Worm (Caenorhabditis elegans) whole organism, early embryonic: Measurements from ENCODE around the gene M199.9.
"Not testable (repeated sequence)": the region's sequence is repeated elsewhere in the genome, so short reads cannot be mapped to it uniquely, and the experiment has no call there.

Experiments
- B0310.2 ChIP-seq: sonication (generic microtip); optimal IDR thresholded peaks from 2 replicates; lab custom pipeline; 2016; ENCODE audit warnings: mild to moderate bottlenecking, missing genetic modification characterization, missing compliant biosample characterization
- F13C5.2 ChIP-seq: sonication (generic microtip); optimal IDR thresholded peaks from 2 replicates; lab custom pipeline; 2017; ENCODE audit warnings: mild to moderate bottlenecking, missing genetic modification characterization, inconsistent platforms, missing compliant biosample characterization
- aly-1 ChIP-seq: sonication (generic microtip); optimal IDR thresholded peaks from 2 replicates; lab custom pipeline; 2016; ENCODE audit warnings: missing genetic modification characterization, missing compliant biosample characterization
- ama-1 ChIP-seq: fragments of 150-350 bp; optimal IDR thresholded peaks from 2 replicates; lab custom pipeline; 2014
- ceh-13 ChIP-seq: fragments of 200-800 bp; sonication (Bioruptor generic); optimal IDR thresholded peaks from 2 replicates; lab custom pipeline; 2018; ENCODE audit warnings: mild to moderate bottlenecking, missing genetic modification characterization, missing compliant biosample characterization
- ceh-36 ChIP-seq: sonication (generic microtip); optimal IDR thresholded peaks from 2 replicates; lab custom pipeline; 2016; ENCODE audit warnings: missing genetic modification characterization, inconsistent platforms, missing compliant biosample characterization
- ets-7 ChIP-seq: sonication (generic microtip); optimal IDR thresholded peaks from 2 replicates; lab custom pipeline; 2016; ENCODE audit warnings: missing genotype, missing genetic modification characterization, missing compliant biosample characterization
- flt-1 ChIP-seq: fragments of 200-800 bp; sonication (Bioruptor generic); IDR thresholded peaks from 2 replicates; pipeline ENCODE4 v1.3.6; 2022; ENCODE audit warnings: missing genetic modification characterization, missing compliant biosample characterization
- hmbx-1 ChIP-seq: sonication (generic microtip); optimal IDR thresholded peaks from 2 replicates; lab custom pipeline; 2016; ENCODE audit warnings: mild to moderate bottlenecking, missing genetic modification characterization, missing compliant biosample characterization
- hmg-4 ChIP-seq: fragments of 200-800 bp; sonication (Bioruptor generic); optimal IDR thresholded peaks from 2 replicates; lab custom pipeline; 2018; ENCODE audit warnings: mild to moderate bottlenecking, missing genetic modification characterization, missing compliant biosample characterization
- hnd-1 ChIP-seq: sonication (generic microtip); optimal IDR thresholded peaks from 2 replicates; lab custom pipeline; 2016; ENCODE audit warnings: missing genetic modification characterization, missing compliant biosample characterization
- pes-1 ChIP-seq: fragments of 200-800 bp; sonication (Bioruptor generic); IDR thresholded peaks from 2 replicates; pipeline ENCODE4 v1.3.6; 2022; ENCODE audit warnings: missing genetic modification reagents, missing genetic modification characterization, missing compliant biosample characterization
- scrt-1 ChIP-seq: fragments of 200-800 bp; sonication (Bioruptor generic); IDR thresholded peaks from 2 replicates; pipeline ENCODE4 v1.3.6; 2022; ENCODE audit warnings: missing genetic modification characterization, missing compliant biosample characterization
- sea-1 ChIP-seq: fragments of 200-800 bp; sonication (Bioruptor generic); conservative IDR thresholded peaks from 2 replicates; pipeline ENCODE4 v1.3.6; 2022; ENCODE audit warnings: missing genetic modification characterization, missing compliant biosample characterization
- tbx-11 ChIP-seq: fragments of 200-800 bp; sonication (Bioruptor generic); IDR thresholded peaks from 2 replicates; pipeline ENCODE4 v1.3.6; 2022; ENCODE audit warnings: missing genetic modification characterization, missing compliant biosample characterization
- tbx-37 ChIP-seq: fragments of 200-800 bp; sonication (Bioruptor generic); conservative IDR thresholded peaks from 2 replicates; pipeline ENCODE4 v1.3.6; 2022; ENCODE audit warnings: missing genetic modification reagents, missing genetic modification characterization, missing compliant biosample characterization
- tra-4 ChIP-seq: sonication (generic microtip); optimal IDR thresholded peaks from 2 replicates; lab custom pipeline; 2017; ENCODE audit warnings: missing genetic modification characterization, missing compliant biosample characterization

M199.9 gene

ce11 chrIV:15127731-15128130, at the start of gene M199.9:
M199.9 (minus strand) TSS chrIV:15127831.
- TF ChIP-seq F13C5.2 (tag; lab: Kevin White, UChicago): no peak
- no peak for TF ChIP-seq sea-1 (GFP tag; lab: Robert Waterston, UW)
- no peak for TF ChIP-seq ceh-36 (tag; lab: Kevin White, UChicago)
- TF ChIP-seq ceh-13: no peak
- no peak for TF ChIP-seq hnd-1 (tag; lab: Kevin White, UChicago)
- TF ChIP-seq ets-7 (tag; lab: Kevin White, UChicago): no peak
- TF ChIP-seq tbx-37: no peak
- no peak for TF ChIP-seq aly-1 (tag; lab: Kevin White, UChicago)
- TF ChIP-seq flt-1 (GFP tag; lab: Robert Waterston, UW): no peak
- no peak for TF ChIP-seq pes-1

- no peak for TF ChIP-seq hnd-1 (tag; lab: Kevin White, UChicago)
- TF ChIP-seq tbx-37: no peak
- no peak for TF ChIP-seq ets-7 (tag; lab: Kevin White, UChicago)
- no peak for TF ChIP-seq ceh-36 (tag; lab: Kevin White, UChicago)
- TF ChIP-seq B0310.2 (tag; lab: Kevin White, UChicago): no peak
- TF ChIP-seq tra-4 (tag; lab: Kevin White, UChicago): no peak
- no peak for TF ChIP-seq hmg-4 (GFP tag; lab: Kevin White, UChicago)
- no peak for TF ChIP-seq pes-1
- no peak for TF ChIP-seq ama-1
- no peak for TF ChIP-seq flt-1 (GFP tag; lab: Robert Waterston, UW)
- TF ChIP-seq F13C5.2 (tag; lab: Kevin White, UChicago): no peak
- TF ChIP-seq tbx-11 (GFP tag; lab: Robert Waterston, UW): no peak
- TF ChIP-seq scrt-1 (GFP tag; lab: Robert Waterston, UW): no peak
- no peak for TF ChIP-seq sea-1 (GFP tag; lab: Robert Waterston, UW)
- no peak for TF ChIP-seq ceh-13
- no peak for TF ChIP-seq aly-1 (tag; lab: Kevin White, UChicago)
Measured at ce11 chrIV:15175487-15176128, 48.0 kb upstream of the M199.9 start, which contains the start of gene Y40H7A.4. Y40H7A.4 (minus strand) TSS chrIV:15175537.

- no peak for TF ChIP-seq F13C5.2 (tag; lab: Kevin White, UChicago)
- no peak for TF ChIP-seq hmbx-1 (tag; lab: Kevin White, UChicago)
- TF ChIP-seq hmg-4 (GFP tag; lab: Kevin White, UChicago): no peak
- TF ChIP-seq tbx-11 (GFP tag; lab: Robert Waterston, UW): no peak
- no peak for TF ChIP-seq scrt-1 (GFP tag; lab: Robert Waterston, UW)
- TF ChIP-seq hnd-1 (tag; lab: Kevin White, UChicago): no peak
Measured at ce11 chrIV:15168442-15168841, 40.8 kb upstream of the M199.9 start.

ce11 chrIV:15165602-15166001, 38.0 kb upstream of the M199.9 start:
- TF ChIP-seq ceh-36 (tag; lab: Kevin White, UChicago): no peak
- no peak for TF ChIP-seq flt-1 (GFP tag; lab: Robert Waterston, UW)
- no peak for TF ChIP-seq tra-4 (tag; lab: Kevin White, UChicago)
- no peak for TF ChIP-seq tbx-37
- TF ChIP-seq pes-1: no peak
- no peak for TF ChIP-seq scrt-1 (GFP tag; lab: Robert Waterston, UW)
- TF ChIP-seq tbx-11 (GFP tag; lab: Robert Waterston, UW): no peak
- no peak for TF ChIP-seq sea-1 (GFP tag; lab: Robert Waterston, UW)
- TF ChIP-seq hnd-1 (tag; lab: Kevin White, UChicago): no peak
- TF ChIP-seq aly-1 (tag; lab: Kevin White, UChicago): no peak

ce11 chrIV:15147104-15147503, 19.5 kb upstream of the M199.9 start, which contains the start of gene str-78:
str-78 (minus strand) TSS chrIV:15147204.
- TF ChIP-seq hmg-4 (GFP tag; lab: Kevin White, UChicago) (no peak), hnd-1 (tag; lab: Kevin White, UChicago) (no peak), ceh-13 (no peak), aly-1 (tag; lab: Kevin White, UChicago) (no peak), B0310.2 (tag; lab: Kevin White, UChicago) (no peak), flt-1 (GFP tag; lab: Robert Waterston, UW) (no peak)

ce11 chrIV:15140832-15141231, 13.2 kb upstream of the M199.9 start, which contains the start of gene srg-51:
srg-51 (minus strand) TSS chrIV:15140932.
- TF ChIP-seq ama-1 (no peak), F13C5.2 (tag; lab: Kevin White, UChicago) (no peak), tra-4 (tag; lab: Kevin White, UChicago) (no peak), flt-1 (GFP tag; lab: Robert Waterston, UW) (no peak), tbx-11 (GFP tag; lab: Robert Waterston, UW) (no peak), hmbx-1 (tag; lab: Kevin White, UChicago) (no peak), aly-1 (tag; lab: Kevin White, UChicago) (no peak), hnd-1 (tag; lab: Kevin White, UChicago) (no peak), pes-1 (no peak), hmg-4 (GFP tag; lab: Kevin White, UChicago) (no peak), sea-1 (GFP tag; lab: Robert Waterston, UW) (no peak), ceh-36 (tag; lab: Kevin White, UChicago) (no peak), ets-7 (tag; lab: Kevin White, UChicago) (no peak), scrt-1 (GFP tag; lab: Robert Waterston, UW) (no peak), B0310.2 (tag; lab: Kevin White, UChicago) (no peak), tbx-37 (no peak), ceh-13 (no peak)

- TF ChIP-seq ets-7 (tag; lab: Kevin White, UChicago); hmg-4 (GFP tag; lab: Kevin White, UChicago); tbx-37: not testable (repeated sequence)
Measured at ce11 chrIV:15133899-15134298, 6.3 kb upstream of the M199.9 start, which contains the start of gene M199.8. M199.8 (minus strand) TSS chrIV:15133999.
